Fruit fly (Drosophila melanogaster) whole organism, embryonic: ENCODE results near the gene Faa.

ENCODE experiments used
- Atf3 ChIP-seq: fragments of 200-800 bp; sonication (Bioruptor generic); optimal IDR thresholded peaks from 3 replicates; lab custom pipeline; 2016; ENCODE audit warnings: missing biosample characterization, missing genetic modification characterization
- CG10959 ChIP-seq: fragments of 200-800 bp; sonication (Bioruptor generic); IDR thresholded peaks from 2 replicates; pipeline ENCODE4 v1.3.6; 2022; ENCODE audit warnings: missing biosample characterization, missing genetic modification characterization
- CG11085 ChIP-seq: fragments of 200-800 bp; sonication (Bioruptor generic); IDR thresholded peaks from 2 replicates; pipeline ENCODE4 v1.3.6; 2022; ENCODE audit warnings: missing biosample characterization, missing genetic modification characterization
- CG11696 ChIP-seq: fragments of 200-800 bp; sonication (Bioruptor generic); IDR thresholded peaks from 2 replicates; pipeline ENCODE4 v1.3.6; 2022; ENCODE audit warnings: missing biosample characterization, missing genetic modification characterization
- CG12155 ChIP-seq: fragments of 200-800 bp; sonication (Bioruptor generic); optimal IDR thresholded peaks from 3 replicates; lab custom pipeline; 2016; ENCODE audit warnings: missing biosample characterization, missing genetic modification characterization
- CG12769 ChIP-seq: fragments of 200-800 bp; sonication (Bioruptor generic); optimal IDR thresholded peaks from 2 replicates; lab custom pipeline; 2019; ENCODE audit warnings: missing biosample characterization, mild to moderate bottlenecking, missing genetic modification characterization, moderate library complexity
- CG12942 ChIP-seq: fragments of 200-800 bp; sonication (Bioruptor generic); optimal IDR thresholded peaks from 3 replicates; lab custom pipeline; 2016; ENCODE audit warnings: missing biosample characterization, missing genetic modification characterization
- CG14014 ChIP-seq: fragments of 200-800 bp; sonication (Bioruptor generic); IDR thresholded peaks from 2 replicates; pipeline ENCODE4 v1.3.6; 2022; ENCODE audit warnings: missing biosample characterization, missing genetic modification characterization
- CG14050 ChIP-seq: fragments of 200-800 bp; sonication (Bioruptor generic); IDR thresholded peaks from 3 replicates; pipeline ENCODE4 v1.3.6; 2022; ENCODE audit warnings: missing biosample characterization, missing genetic modification characterization
- CG15011 ChIP-seq: fragments of 200-800 bp; sonication (Bioruptor generic); optimal IDR thresholded peaks from 3 replicates; lab custom pipeline; 2018; ENCODE audit warnings: missing biosample characterization, mild to moderate bottlenecking, missing genetic modification characterization
- CG15073 ChIP-seq: fragments of 200-800 bp; sonication (Bioruptor generic); optimal IDR thresholded peaks from 2 replicates; lab custom pipeline; 2016; ENCODE audit warnings: missing biosample characterization, missing genetic modification characterization
- CG1529 ChIP-seq: fragments of 200-800 bp; sonication (Bioruptor generic); optimal IDR thresholded peaks from 3 replicates; lab custom pipeline; 2018; ENCODE audit warnings: missing biosample characterization, missing genetic modification characterization
- CG16813 ChIP-seq: fragments of 200-800 bp; sonication (Bioruptor generic); IDR thresholded peaks from 3 replicates; pipeline ENCODE4 v1.3.6; 2022; ENCODE audit warnings: missing biosample characterization, missing genetic modification characterization; ENCODE audit not compliant: partially characterized antibody
- CG16815 ChIP-seq: fragments of 200-800 bp; sonication (Bioruptor generic); optimal IDR thresholded peaks from 3 replicates; lab custom pipeline; 2017; ENCODE audit warnings: missing biosample characterization, mild to moderate bottlenecking, missing genetic modification characterization
- CG16863 ChIP-seq: fragments of 200-800 bp; sonication (Bioruptor generic); optimal IDR thresholded peaks from 3 replicates; lab custom pipeline; 2016; ENCODE audit warnings: missing biosample characterization, missing genetic modification characterization
- CG18619 ChIP-seq: fragments of 200-800 bp; sonication (Bioruptor generic); optimal IDR thresholded peaks from 3 replicates; lab custom pipeline; 2017; ENCODE audit warnings: missing biosample characterization, mild to moderate bottlenecking, missing genetic modification characterization
- CG2202 ChIP-seq: fragments of 200-800 bp; sonication (Bioruptor generic); optimal IDR thresholded peaks from 2 replicates; lab custom pipeline; 2018; ENCODE audit warnings: missing biosample characterization, mild to moderate bottlenecking, missing genetic modification characterization
- CG2678 ChIP-seq: fragments of 200-800 bp; sonication (Bioruptor generic); optimal IDR thresholded peaks from 3 replicates; lab custom pipeline; 2019; ENCODE audit warnings: missing biosample characterization, mild to moderate bottlenecking, missing genetic modification characterization, moderate library complexity
- CG2889 ChIP-seq: fragments of 200-800 bp; sonication (Bioruptor generic); IDR thresholded peaks from 3 replicates; pipeline ENCODE4 v1.3.6; 2022; ENCODE audit warnings: missing biosample characterization, missing genetic modification characterization
- CG34376 ChIP-seq: fragments of 200-800 bp; sonication (Bioruptor generic); optimal IDR thresholded peaks from 2 replicates; lab custom pipeline; 2018; ENCODE audit warnings: missing biosample characterization, mild to moderate bottlenecking, missing genetic modification characterization
- CG4617 ChIP-seq: fragments of 200-800 bp; sonication (Bioruptor generic); optimal IDR thresholded peaks from 3 replicates; lab custom pipeline; 2016; ENCODE audit warnings: missing biosample characterization, missing genetic modification characterization, borderline replicate concordance
- CG5245 ChIP-seq: fragments of 200-800 bp; sonication (Bioruptor generic); optimal IDR thresholded peaks from 3 replicates; lab custom pipeline; 2016; ENCODE audit warnings: missing biosample characterization, missing genetic modification characterization
- CG8765 ChIP-seq: fragments of 200-800 bp; sonication (Bioruptor generic); IDR thresholded peaks from 2 replicates; pipeline ENCODE4 v1.3.6; 2022; ENCODE audit warnings: missing biosample characterization, missing genetic modification characterization
- Camta ChIP-seq: fragments of 200-800 bp; sonication (Bioruptor generic); optimal IDR thresholded peaks from 2 replicates; lab custom pipeline; 2016; ENCODE audit warnings: missing biosample characterization, missing genetic modification characterization
- Chrac-16 ChIP-seq: fragments of 200-800 bp; sonication (Bioruptor generic); optimal IDR thresholded peaks from 3 replicates; lab custom pipeline; 2016; ENCODE audit warnings: missing biosample characterization, missing genetic modification characterization
- Dip2 ChIP-seq: fragments of 200-800 bp; sonication (Bioruptor generic); IDR thresholded peaks from 2 replicates; pipeline ENCODE4 v1.3.6; 2022; ENCODE audit warnings: missing biosample characterization, missing genetic modification characterization
- Elba2 ChIP-seq: fragments of 200-800 bp; sonication (Bioruptor generic); optimal IDR thresholded peaks from 3 replicates; lab custom pipeline; 2016; ENCODE audit warnings: missing biosample characterization, missing genetic modification characterization
- Fer1 ChIP-seq: fragments of 200-800 bp; sonication (Bioruptor generic); optimal IDR thresholded peaks from 2 replicates; lab custom pipeline; 2017; ENCODE audit warnings: missing biosample characterization, mild to moderate bottlenecking, missing genetic modification characterization
- H2.0 ChIP-seq: fragments of 200-800 bp; sonication (Bioruptor generic); IDR thresholded peaks from 2 replicates; pipeline ENCODE4 v1.3.6; 2022; ENCODE audit warnings: missing biosample characterization, missing genetic modification characterization
- HLH54F ChIP-seq: fragments of 200-800 bp; sonication (Bioruptor generic); optimal IDR thresholded peaks from 3 replicates; lab custom pipeline; 2016; ENCODE audit warnings: missing biosample characterization, missing genetic modification characterization
- HmgD ChIP-seq: fragments of 200-800 bp; sonication (Bioruptor generic); optimal IDR thresholded peaks from 3 replicates; lab custom pipeline; 2016; ENCODE audit warnings: missing biosample characterization, missing genetic modification characterization
- Mrtf ChIP-seq: fragments of 200-800 bp; sonication (Bioruptor generic); IDR thresholded peaks from 3 replicates; pipeline ENCODE4 v1.3.6; 2022; ENCODE audit warnings: missing biosample characterization, missing genetic modification characterization
- Oli ChIP-seq: fragments of 200-800 bp; sonication (Bioruptor generic); optimal IDR thresholded peaks from 2 replicates; lab custom pipeline; 2018; ENCODE audit warnings: missing biosample characterization, mild to moderate bottlenecking, missing genetic modification characterization, moderate library complexity
- Sox102F ChIP-seq: fragments of 200-800 bp; sonication (Bioruptor generic); optimal IDR thresholded peaks from 2 replicates; lab custom pipeline; 2018; ENCODE audit warnings: missing biosample characterization, mild to moderate bottlenecking, missing genetic modification characterization, moderate library complexity
- Ssrp ChIP-seq: fragments of 200-800 bp; sonication (Bioruptor generic); optimal IDR thresholded peaks from 2 replicates; lab custom pipeline; 2018; ENCODE audit warnings: missing biosample characterization, mild to moderate bottlenecking, missing genetic modification characterization, moderate library complexity
- ab ChIP-seq: fragments of 200-800 bp; sonication (Bioruptor generic); optimal IDR thresholded peaks from 2 replicates; lab custom pipeline; 2016; ENCODE audit warnings: missing biosample characterization, missing genetic modification characterization
- disco-r ChIP-seq: fragments of 200-800 bp; sonication (Bioruptor generic); optimal IDR thresholded peaks from 2 replicates; lab custom pipeline; 2016; ENCODE audit warnings: missing biosample characterization, missing genetic modification characterization
- dmrt99B ChIP-seq: fragments of 200-800 bp; sonication (Bioruptor generic); optimal IDR thresholded peaks from 2 replicates; lab custom pipeline; 2018; ENCODE audit warnings: missing biosample characterization, mild to moderate bottlenecking, missing genetic modification characterization, moderate library complexity
- esg ChIP-seq: fragments of 200-800 bp; sonication (Bioruptor generic); conservative IDR thresholded peaks from 2 replicates; pipeline ENCODE4 v1.3.6; 2022; ENCODE audit warnings: missing biosample characterization, missing genetic modification characterization
- gem ChIP-seq: fragments of 200-800 bp; sonication (Bioruptor generic); optimal IDR thresholded peaks from 2 replicates; lab custom pipeline; 2019; ENCODE audit warnings: missing biosample characterization, mild to moderate bottlenecking, missing genetic modification characterization, moderate library complexity
- gsb-n ChIP-seq: fragments of 200-800 bp; sonication (Bioruptor generic); optimal IDR thresholded peaks from 3 replicates; lab custom pipeline; 2018; ENCODE audit warnings: missing biosample characterization, mild to moderate bottlenecking, missing genetic modification characterization
- gt ChIP-seq: fragments of 200-800 bp; sonication (Bioruptor generic); IDR thresholded peaks from 2 replicates; pipeline ENCODE4 v1.3.6; 2022; ENCODE audit warnings: missing biosample characterization, missing genetic modification characterization
- insv ChIP-seq, 2 experiments: fragments of 200-800 bp; sonication (Bioruptor generic); optimal IDR thresholded peaks; 3 replicates each; lab custom pipeline; 2016 to 2018; ENCODE audit warnings: missing biosample characterization in 2 of 2, missing genetic modification characterization in 2 of 2
- lmd ChIP-seq: fragments of 200-800 bp; sonication (Bioruptor generic); IDR thresholded peaks from 2 replicates; pipeline ENCODE4 v1.3.6; 2022; ENCODE audit warnings: missing biosample characterization, missing genetic modification characterization
- mam ChIP-seq: fragments of 200-800 bp; sonication (Bioruptor generic); optimal IDR thresholded peaks from 3 replicates; lab custom pipeline; 2016; ENCODE audit warnings: missing biosample characterization, missing genetic modification characterization
- phol ChIP-seq: fragments of 200-800 bp; sonication (Bioruptor generic); optimal IDR thresholded peaks from 3 replicates; lab custom pipeline; 2018; ENCODE audit warnings: missing biosample characterization, mild to moderate bottlenecking, missing genetic modification characterization, moderate library complexity
- slbo ChIP-seq: fragments of 200-800 bp; sonication (Bioruptor generic); IDR thresholded peaks from 2 replicates; pipeline ENCODE4 v1.3.6; 2022; ENCODE audit warnings: missing biosample characterization, missing genetic modification characterization
- sqz ChIP-seq: fragments of 200-800 bp; sonication (Bioruptor generic); optimal IDR thresholded peaks from 3 replicates; lab custom pipeline; 2018; ENCODE audit warnings: missing biosample characterization, mild to moderate bottlenecking, missing genetic modification characterization
- ssp ChIP-seq: fragments of 200-800 bp; sonication (Bioruptor generic); IDR thresholded peaks from 2 replicates; pipeline ENCODE4 v1.3.6; 2022; ENCODE audit warnings: missing biosample characterization, missing genetic modification characterization
- z ChIP-seq: fragments of 200-800 bp; sonication (Bioruptor generic); IDR thresholded peaks from 3 replicates; pipeline ENCODE4 v1.3.6; 2022; ENCODE audit warnings: missing biosample characterization, missing genetic modification characterization
- zen2 ChIP-seq: fragments of 200-800 bp; sonication (Bioruptor generic); IDR thresholded peaks from 3 replicates; pipeline ENCODE4 v1.3.6; 2022; ENCODE audit warnings: missing biosample characterization, missing genetic modification characterization; ENCODE audit not compliant: partially characterized antibody
- zfh1 ChIP-seq: fragments of 200-800 bp; sonication (Bioruptor generic); IDR thresholded peaks from 3 replicates; pipeline ENCODE4 v1.3.6; 2022; ENCODE audit warnings: missing biosample characterization, missing genetic modification characterization

The Faa gene

DNA sequence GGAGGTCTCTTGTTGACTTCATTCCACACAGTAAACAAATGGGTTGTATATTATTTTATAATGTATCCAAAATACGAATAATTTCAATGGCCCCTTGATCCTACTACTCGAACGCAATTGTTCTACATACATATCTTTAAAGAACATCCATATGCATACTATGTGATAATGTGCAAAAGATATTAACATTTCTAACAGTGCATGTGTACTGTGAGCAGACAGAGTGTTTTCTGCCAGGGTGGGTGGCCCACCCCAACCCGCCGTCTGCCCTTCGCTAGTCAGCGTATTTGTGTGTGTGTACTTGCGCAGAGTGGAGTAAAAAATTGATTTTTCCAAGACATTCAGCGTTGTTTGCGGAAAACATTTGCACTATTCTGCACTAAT lies 2.8 kb downstream of the Faa start (continued):
- TF ChIP-seq ssp (no peak), Chrac-16 (GFP tag; lab: Kevin White, UChicago) (peak; percentile 12), CG2889 (peak; percentile 31; the same call in 1 of the 3 replicates), Atf3 (GFP tag; lab: Kevin White, UChicago) (no peak), Camta (no peak), CG34376 (no peak), Elba2 (GFP tag; lab: Kevin White, UChicago) (no peak), zfh1 (peak; percentile 87), CG18619 (GFP tag; lab: Kevin White, UChicago) (no peak), gt (GFP tag; lab: Robert Waterston, UW) (no peak), CG16863 (GFP tag; lab: Kevin White, UChicago) (no peak), CG1529 (no peak), CG14050 (GFP tag; lab: Robert Waterston, UW) (peak; percentile 74), Mrtf (GFP tag; lab: Robert Waterston, UW) (peak; percentile 51; the same call in 1 of the 3 replicates), HmgD (no peak), CG15011 (GFP tag; lab: Kevin White, UChicago) (no peak), CG12155 (GFP tag; lab: Kevin White, UChicago) (no peak), ab (GFP tag; lab: Kevin White, UChicago) (no peak), CG14014 (GFP tag; lab: Robert Waterston, UW) (peak; percentile 71), esg (peak; percentile 81), Sox102F (GFP tag; lab: Kevin White, UChicago) (peak; percentile 70), CG15073 (GFP tag; lab: Kevin White, UChicago) (no peak), lmd (GFP tag; lab: Robert Waterston, UW) (peak; percentile 75), phol (tag; lab: Kevin White, UChicago) (peak; percentile 31), z (no peak), gem (tag; lab: Kevin White, UChicago) (peak; percentile 64), slbo (GFP tag; lab: Robert Waterston, UW) (peak; percentile 88), Oli (tag; lab: Kevin White, UChicago) (peak; percentile 61), CG12942 (GFP tag; lab: Kevin White, UChicago) (no peak), HLH54F (GFP tag; lab: Kevin White, UChicago) (peak; percentile 42), CG11085 (GFP tag; lab: Robert Waterston, UW) (no peak), dmrt99B (tag; lab: Kevin White, UChicago) (no peak), CG4617 (GFP tag; lab: Kevin White, UChicago) (no peak), CG10959 (GFP tag; lab: Robert Waterston, UW) (peak; percentile 43; the same call in 1 of the 2 replicates), zen2 (no peak), Dip2 (GFP tag; lab: Robert Waterston, UW) (no peak), CG2202 (tag; lab: Kevin White, UChicago) (no peak), CG16813 (GFP tag; lab: Robert Waterston, UW) (no peak), H2.0 (GFP tag; lab: Robert Waterston, UW) (peak; percentile 76), CG16815 (GFP tag; lab: Kevin White, UChicago) (no peak), CG2678 (tag; lab: Kevin White, UChicago) (peak; percentile 37), insv (GFP tag; optimal IDR thresholded peaks at IDR 0.05; lab: Kevin White, UChicago) (no peak), CG12769 (peak; percentile 89), gsb-n (tag; lab: Kevin White, UChicago) (no peak), CG11696 (GFP tag; lab: Robert Waterston, UW) (0 out of 2 replicates have a peak, but pooled peaks have one; percentile 39), disco-r (no peak), CG8765 (GFP tag; lab: Robert Waterston, UW) (no peak; the same call in 1 of the 2 replicates), CG5245 (GFP tag; lab: Kevin White, UChicago) (peak; percentile 62), Fer1 (GFP tag; lab: Kevin White, UChicago) (peak; percentile 51), Ssrp (tag; lab: Kevin White, UChicago) (peak; percentile 47), mam (no peak), sqz (no peak)
